Worm (Caenorhabditis elegans) whole organism, L4 larva: ENCODE measurements around the gene npl-10.
A peak's percentile ranks its signal among the peaks of the same experiment; 100 is the strongest.

Source experiments
- D1046.2 ChIP-seq: fragments of 200-800 bp; sonication (Bioruptor generic); IDR thresholded peaks from 2 replicates; pipeline ENCODE4 v1.3.6; 2022; ENCODE audit warnings: missing genetic modification characterization, missing compliant biosample characterization
- F37D6.2 ChIP-seq: sonication (generic microtip); optimal IDR thresholded peaks from 2 replicates; lab custom pipeline; 2016; ENCODE audit warnings: mild to moderate bottlenecking, missing genetic modification characterization, missing compliant biosample characterization
- R02D3.7 ChIP-seq: fragments of 150-350 bp; sonication (generic microtip); optimal IDR thresholded peaks from 3 replicates; lab custom pipeline; 2014; ENCODE audit warnings: missing biosample characterization, missing genetic modification characterization
- T26A8.4 ChIP-seq: fragments of 200-800 bp; sonication (Bioruptor generic); IDR thresholded peaks from 2 replicates; pipeline ENCODE4 v1.3.6; 2022; ENCODE audit warnings: missing genetic modification characterization, missing compliant biosample characterization
- Y5F2A.4 ChIP-seq: fragments of 200-800 bp; sonication (Bioruptor generic); optimal IDR thresholded peaks from 2 replicates; lab custom pipeline; 2018; ENCODE audit warnings: mild to moderate bottlenecking, missing genetic modification characterization, missing compliant biosample characterization
- aha-1 ChIP-seq: fragments of 150-350 bp; peaks from one replicate; lab custom pipeline; 2014; ENCODE audit warnings: missing biosample characterization, missing genetic modification characterization
- attf-4 ChIP-seq: sonication (generic microtip); optimal IDR thresholded peaks from 3 replicates; lab custom pipeline; 2017; ENCODE audit warnings: missing biosample characterization, missing genetic modification characterization
- ceh-32 ChIP-seq: sonication (generic microtip); optimal IDR thresholded peaks from 2 replicates; lab custom pipeline; 2016; ENCODE audit warnings: mild to moderate bottlenecking, missing genetic modification characterization, missing compliant biosample characterization; ENCODE audit not compliant: poor library complexity
- ceh-82 ChIP-seq: sonication (generic microtip); optimal IDR thresholded peaks from 2 replicates; lab custom pipeline; 2017; ENCODE audit warnings: missing biosample characterization, missing genetic modification characterization
- cey-2 ChIP-seq: sonication (generic microtip); optimal IDR thresholded peaks from 3 replicates; lab custom pipeline; 2017; ENCODE audit warnings: missing genetic modification characterization, mild to moderate bottlenecking, missing compliant biosample characterization, antibody characterized with exemption, borderline replicate concordance; ENCODE audit not compliant: insufficient read depth
- dmd-8 ChIP-seq: fragments of 200-800 bp; sonication (Bioruptor generic); IDR thresholded peaks from 2 replicates; pipeline ENCODE4 v1.3.6; 2022; ENCODE audit warnings: missing genetic modification characterization, missing compliant biosample characterization
- dpl-1 ChIP-seq: fragments of 150-350 bp; optimal IDR thresholded peaks from 2 replicates; lab custom pipeline; 2014; ENCODE audit warnings: missing biosample characterization, missing genetic modification reagents, missing genetic modification characterization
- egl-27 ChIP-seq: sonication (generic microtip); optimal IDR thresholded peaks from 3 replicates; lab custom pipeline; 2017; ENCODE audit warnings: missing biosample characterization, missing genetic modification reagents, missing genetic modification characterization
- fkh-10 ChIP-seq: fragments of 150-350 bp; optimal IDR thresholded peaks from 2 replicates; lab custom pipeline; 2014; ENCODE audit warnings: missing biosample characterization, missing genetic modification reagents, missing genetic modification characterization
- hif-1 ChIP-seq, 2 experiments: sonication (generic microtip); optimal IDR thresholded peaks; 2 replicates each; lab custom pipeline; 2016 to 2017; ENCODE audit warnings: missing compliant biosample characterization in 2 of 2, missing genetic modification characterization in 2 of 2, missing genetic modification reagents in 2 of 2, missing genotype in 2 of 2, mild to moderate bottlenecking in 1 of 2
- hlh-11 ChIP-seq: fragments of 200-800 bp; sonication (Bioruptor generic); optimal IDR thresholded peaks from 2 replicates; lab custom pipeline; 2018; ENCODE audit warnings: mild to moderate bottlenecking, missing genetic modification characterization, missing compliant biosample characterization
- hlh-30 ChIP-seq: sonication (generic microtip); optimal IDR thresholded peaks from 2 replicates; lab custom pipeline; 2017; ENCODE audit warnings: antibody characterized with exemption, mild to moderate bottlenecking, missing genetic modification characterization, missing compliant biosample characterization; ENCODE audit not compliant: insufficient read depth
- hmg-1.1 ChIP-seq: fragments of 200-800 bp; sonication (Bioruptor generic); IDR thresholded peaks from 2 replicates; pipeline ENCODE4 v1.3.6; 2022; ENCODE audit warnings: missing genetic modification reagents, missing genetic modification characterization, missing compliant biosample characterization
- jun-1 ChIP-seq: fragments of 150-350 bp; optimal IDR thresholded peaks from 2 replicates; lab custom pipeline; 2014; ENCODE audit warnings: missing biosample characterization, missing genetic modification reagents, missing genetic modification characterization
- lin-13 ChIP-seq: fragments of 150-350 bp; optimal IDR thresholded peaks from 2 replicates; lab custom pipeline; 2014; ENCODE audit warnings: missing biosample characterization, missing genetic modification reagents, missing genetic modification characterization
- lir-3 ChIP-seq: sonication (generic microtip); optimal IDR thresholded peaks from 2 replicates; lab custom pipeline; 2016; ENCODE audit warnings: mild to moderate bottlenecking, missing genetic modification characterization, missing compliant biosample characterization
- lsy-2 ChIP-seq, 2 experiments: fragments of 150-350 bp in 1 of 2; sonication (generic microtip) in 1 of 2; optimal IDR thresholded peaks; 2 replicates each; lab custom pipeline; 2014 to 2017; ENCODE audit warnings: missing biosample characterization in 2 of 2, missing genetic modification characterization in 2 of 2
- madf-5 ChIP-seq, 2 experiments: fragments of 200-800 bp; sonication (Bioruptor generic); IDR thresholded peaks; 2 replicates each; pipeline ENCODE4 v1.3.6; 2022; ENCODE audit warnings: missing compliant biosample characterization in 2 of 2, missing genetic modification characterization in 2 of 2
- mep-1 ChIP-seq: fragments of 150-350 bp; sonication (generic microtip); optimal IDR thresholded peaks from 3 replicates; lab custom pipeline; 2014; ENCODE audit warnings: missing biosample characterization, missing genetic modification characterization
- mes-2 ChIP-seq: sonication (generic microtip); optimal IDR thresholded peaks from 2 replicates; lab custom pipeline; 2016; ENCODE audit warnings: missing genotype, mild to moderate bottlenecking, missing genetic modification characterization, missing compliant biosample characterization; ENCODE audit not compliant: poor library complexity, severe bottlenecking
- nhr-111 ChIP-seq: fragments of 200-800 bp; sonication (Bioruptor generic); optimal IDR thresholded peaks from 2 replicates; lab custom pipeline; 2018; ENCODE audit warnings: mild to moderate bottlenecking, missing genetic modification characterization, missing compliant biosample characterization
- nhr-42 ChIP-seq: fragments of 200-800 bp; sonication (Bioruptor generic); IDR thresholded peaks from 2 replicates; pipeline ENCODE4 v1.3.6; 2022; ENCODE audit warnings: missing genetic modification characterization, missing compliant biosample characterization
- nhr-6 ChIP-seq: fragments of 150-350 bp; optimal IDR thresholded peaks from 2 replicates; lab custom pipeline; 2014; ENCODE audit warnings: missing biosample characterization, missing genetic modification characterization
- nhr-76 ChIP-seq: fragments of 150-350 bp; optimal IDR thresholded peaks from 2 replicates; lab custom pipeline; 2014; ENCODE audit warnings: missing biosample characterization, missing genetic modification characterization
- pha-4 ChIP-seq, 2 experiments: fragments of 150-350 bp in 1 of 2; fragments of 200-800 bp in 1 of 2; sonication (Bioruptor generic) in 1 of 2; IDR thresholded peaks in 1 of 2; optimal IDR thresholded peaks in 1 of 2; 2 replicates each; pipeline versions ENCODE4 v1.3.6 to Lab custom; 2014 to 2022; ENCODE audit warnings: missing genetic modification characterization in 2 of 2, missing genetic modification reagents in 2 of 2, missing biosample characterization in 1 of 2, missing compliant biosample characterization in 1 of 2
- php-3 ChIP-seq: fragments of 200-800 bp; sonication (Bioruptor generic); IDR thresholded peaks from 2 replicates; pipeline ENCODE4 v1.3.6; 2022; ENCODE audit warnings: missing genetic modification reagents, missing genetic modification characterization, missing compliant biosample characterization
- pqm-1 ChIP-seq: sonication (generic microtip); optimal IDR thresholded peaks from 2 replicates; lab custom pipeline; 2017; ENCODE audit warnings: missing biosample characterization, missing genetic modification characterization
- rbr-2 ChIP-seq: sonication (generic microtip); optimal IDR thresholded peaks from 2 replicates; lab custom pipeline; 2016; ENCODE audit warnings: missing genotype, missing genetic modification characterization, missing compliant biosample characterization
- saeg-2 ChIP-seq: fragments of 200-800 bp; sonication (Bioruptor generic); IDR thresholded peaks from 2 replicates; pipeline ENCODE4 v1.3.6; 2022; ENCODE audit warnings: missing genetic modification reagents, missing genetic modification characterization, missing compliant biosample characterization
- set-16 ChIP-seq: fragments of 200-800 bp; sonication (Bioruptor generic); IDR thresholded peaks from 2 replicates; pipeline ENCODE4 v1.3.6; 2022; ENCODE audit warnings: missing genetic modification reagents, missing genetic modification characterization, missing compliant biosample characterization
- snpc-1.2 ChIP-seq: fragments of 200-800 bp; sonication (Bioruptor generic); IDR thresholded peaks from 2 replicates; pipeline ENCODE4 v1.3.6; 2022; ENCODE audit warnings: missing genetic modification reagents, missing genetic modification characterization, missing compliant biosample characterization
- snpc-4 ChIP-seq: fragments of 150-350 bp; optimal IDR thresholded peaks from 2 replicates; lab custom pipeline; 2014; ENCODE audit warnings: missing biosample characterization, missing genetic modification characterization
- spr-3 ChIP-seq: fragments of 200-800 bp; sonication (Bioruptor generic); optimal IDR thresholded peaks from 2 replicates; lab custom pipeline; 2018; ENCODE audit warnings: mild to moderate bottlenecking, missing genetic modification characterization, missing compliant biosample characterization
- tag-97 ChIP-seq: fragments of 200-800 bp; sonication (Bioruptor generic); IDR thresholded peaks from 2 replicates; pipeline ENCODE4 v1.3.6; 2022; ENCODE audit warnings: missing genetic modification characterization, missing compliant biosample characterization
- unc-62 ChIP-seq, 3 experiments: fragments of 150-350 bp in 1 of 3; sonication (generic microtip); optimal IDR thresholded peaks in 2 of 3; peaks in 1 of 3; 1 replicate in 1 of 3; 2 replicates in 2 of 3; lab custom pipeline; 2014 to 2017; ENCODE audit warnings: missing biosample characterization in 3 of 3, missing genetic modification characterization in 3 of 3, missing genetic modification reagents in 3 of 3, missing genotype in 1 of 3
- zag-1 ChIP-seq: fragments of 150-350 bp; optimal IDR thresholded peaks from 2 replicates; lab custom pipeline; 2014; ENCODE audit warnings: missing biosample characterization, missing genetic modification characterization
- ztf-11 ChIP-seq: fragments of 150-350 bp; optimal IDR thresholded peaks from 2 replicates; lab custom pipeline; 2014; ENCODE audit warnings: missing biosample characterization, missing genetic modification characterization
- ztf-7 ChIP-seq: fragments of 150-350 bp; optimal IDR thresholded peaks from 2 replicates; lab custom pipeline; 2014; ENCODE audit warnings: missing biosample characterization, missing genetic modification characterization

The npl-10 gene

DNA sequence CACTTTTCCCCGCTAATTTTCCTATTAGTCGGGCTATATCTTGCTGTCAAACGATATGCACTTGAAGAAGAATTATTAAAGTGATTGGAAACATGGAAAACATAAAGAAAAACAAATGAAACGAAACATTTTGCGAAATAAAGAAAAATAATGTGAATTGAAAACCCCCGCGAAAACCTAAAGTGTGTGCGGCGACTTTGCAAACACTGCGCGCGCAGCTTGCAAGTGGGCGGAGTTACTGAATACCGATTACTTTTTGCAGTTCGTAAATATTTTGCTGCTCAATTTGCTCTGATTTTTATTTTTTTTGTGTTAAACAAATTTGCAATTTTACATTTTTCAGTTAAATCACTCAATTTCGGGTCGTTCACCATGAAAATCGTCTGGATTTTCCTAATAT lies 19.1 kb downstream of the npl-10 start, which contains the start of gene ccdc-47 (continued):
- TF ChIP-seq snpc-4 (tag; lab: Kevin White, UChicago) (no peak), egl-27 (tag; lab: Kevin White, UChicago) (no peak), T26A8.4 (GFP tag; lab: Robert Waterston, UW) (peak; percentile 77), hmg-1.1 (GFP tag; lab: Robert Waterston, UW) (peak; percentile 56; the same call in 1 of the 2 replicates), F37D6.2 (tag; lab: Kevin White, UChicago) (no peak), nhr-6 (tag; lab: Kevin White, UChicago) (peak; percentile 67), ceh-82 (tag; lab: Kevin White, UChicago) (no peak), lsy-2 (tag; optimal IDR thresholded peaks at IDR 0.05; lab: Kevin White, UChicago) (peak in 1 of 2 experiments; percentile 79), fkh-10 (GFP tag; lab: Kevin White, UChicago) (no peak), pha-4 (GFP tag; IDR thresholded peaks at IDR 0.05; lab: Robert Waterston, UW) (peak; percentile 37; the same call in 1 of the 2 replicates), pha-4 (tag; optimal IDR thresholded peaks at IDR 0.05; lab: Kevin White, UChicago) (no peak), tag-97 (GFP tag; lab: Robert Waterston, UW) (no peak), zag-1 (no peak), ztf-11 (tag; lab: Kevin White, UChicago) (no peak), lin-13 (peak; percentile 46), ztf-7 (tag; lab: Kevin White, UChicago) (peak; percentile 44), pqm-1 (tag; lab: Kevin White, UChicago) (no peak), dpl-1 (peak; percentile 85), saeg-2 (GFP tag; lab: Robert Waterston, UW) (no peak), aha-1 (tag; lab: Kevin White, UChicago) (peak; percentile 93), hif-1 (tag; optimal IDR thresholded peaks at IDR 0.05; lab: Kevin White, UChicago) (peak in 1 of 2 experiments; percentile 74), jun-1 (tag; lab: Kevin White, UChicago) (no peak)
- TF ChIP-seq, all 104 proteins: peak for 28

DNA sequence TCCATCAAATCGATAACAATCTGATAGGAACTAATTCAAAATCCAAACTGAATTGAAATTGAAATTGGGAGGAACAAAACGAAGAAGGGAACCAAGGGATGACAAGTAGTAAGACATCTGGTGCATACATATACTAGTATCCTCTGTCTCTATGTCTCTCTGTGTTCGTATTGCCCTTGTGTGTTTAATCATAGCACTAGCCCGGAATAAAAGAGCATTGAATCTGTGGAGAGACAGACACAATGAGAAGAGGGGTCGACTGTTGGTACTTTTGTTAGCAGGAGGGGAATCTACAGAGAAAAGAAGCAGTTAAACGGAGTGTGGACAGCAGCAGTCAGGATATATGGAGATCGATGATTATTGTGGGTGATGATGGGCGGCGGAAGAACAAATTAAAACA lies 20.0 kb downstream of the npl-10 start:
- TF ChIP-seq egl-27 (tag; lab: Kevin White, UChicago) (no peak), lir-3 (tag; lab: Kevin White, UChicago) (no peak), aha-1 (tag; lab: Kevin White, UChicago) (peak; percentile 89), mep-1 (tag; lab: Kevin White, UChicago) (peak; percentile 30), mes-2 (peak; percentile 39)

DNA sequence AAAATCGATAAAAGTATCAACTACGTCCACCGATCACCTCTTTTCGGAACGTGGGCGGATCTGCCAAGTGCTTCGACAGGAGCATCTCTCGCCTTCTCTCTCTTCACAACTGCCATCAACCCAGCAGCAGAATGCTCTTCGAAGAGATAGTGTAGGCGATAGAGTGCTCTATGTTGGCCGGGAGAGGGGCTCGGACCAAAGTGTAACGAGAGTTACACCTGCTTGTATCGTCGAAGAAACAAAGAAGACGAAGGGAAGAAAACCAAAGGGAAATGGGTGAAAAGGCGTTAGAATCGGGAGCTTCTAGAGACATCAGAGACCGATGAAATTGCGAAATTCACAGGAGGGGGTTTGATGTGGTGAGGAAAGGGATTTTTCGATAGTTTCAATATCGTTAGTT lies 20.9 kb downstream of the npl-10 start:
- TF ChIP-seq snpc-1.2 (GFP tag; lab: Robert Waterston, UW) (no peak), set-16 (GFP tag; lab: Robert Waterston, UW) (0 out of 2 replicates have a peak, but pooled peaks have one; percentile 26), hlh-11 (tag; lab: Kevin White, UChicago) (peak; percentile 20), aha-1 (tag; lab: Kevin White, UChicago) (peak; percentile 82), unc-62 (GFP tag; optimal IDR thresholded peaks at IDR 0.05 in 1 of 2; lab: Kevin White, UChicago) (peak in 1 of 2 experiments; percentile 89), unc-62 (tag; optimal IDR thresholded peaks at IDR 0.05; lab: Kevin White, UChicago) (no peak)
- TF ChIP-seq, all 104 proteins: peak for 4

DNA sequence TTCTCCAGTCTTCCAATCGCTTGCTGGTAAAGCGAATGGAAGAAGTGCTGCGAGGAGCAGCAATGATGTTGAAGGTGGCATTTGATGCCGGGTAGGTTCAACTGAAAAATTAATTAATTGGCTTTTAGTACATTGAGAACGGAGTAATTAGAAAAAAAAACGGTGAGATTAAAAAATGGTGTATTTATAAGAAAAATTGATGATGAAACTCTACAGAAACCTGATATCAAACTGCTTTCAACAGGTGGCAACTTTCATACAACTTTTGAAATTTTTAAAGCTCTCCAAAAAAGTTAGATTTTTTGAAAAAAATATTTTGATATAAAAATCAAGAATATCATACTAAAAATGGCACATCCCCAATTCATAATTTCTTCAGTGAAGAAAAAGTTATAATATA lies 21.7 kb downstream of the npl-10 start, which contains the start of gene pat-3:
TSS of gene pat-3 (minus strand) at position 101 of the 400 bp plus-strand sequence.
- TF ChIP-seq dmd-8 (no peak), hlh-11 (tag; lab: Kevin White, UChicago) (no peak), ceh-32 (no peak), cey-2 (tag; lab: Kevin White, UChicago) (no peak), nhr-111 (GFP tag; lab: Kevin White, UChicago) (no peak), madf-5 (GFP tag; IDR thresholded peaks at IDR 0.05; lab: Robert Waterston, UW) (no peak), attf-4 (tag; lab: Kevin White, UChicago) (no peak), nhr-76 (tag; lab: Kevin White, UChicago) (no peak), hif-1 (tag; optimal IDR thresholded peaks at IDR 0.05; lab: Kevin White, UChicago) (no peak), R02D3.7 (tag; lab: Kevin White, UChicago) (no peak), Y5F2A.4 (no peak), spr-3 (no peak), rbr-2 (tag; lab: Kevin White, UChicago) (no peak), D1046.2 (no peak), hlh-30 (tag; lab: Kevin White, UChicago) (no peak), php-3 (GFP tag; lab: Robert Waterston, UW) (no peak), pqm-1 (tag; lab: Kevin White, UChicago) (no peak), nhr-42 (GFP tag; lab: Robert Waterston, UW) (no peak)
